Worm (Caenorhabditis elegans): ENCODE results near the gene F56D5.5.
A peak's percentile ranks its signal among the peaks of the same experiment; 100 is the strongest.

- TF ChIP-seq daf-12 (tag; optimal IDR thresholded peaks at IDR 0.05) (no peak), dmd-6 (GFP tag; IDR thresholded peaks at IDR 0.05) (peak; percentile 31), nhr-11 (tag; optimal IDR thresholded peaks at IDR 0.05) (no peak), ama-1 (optimal IDR thresholded peaks at IDR 0.05) (no peak), zfp-3 (GFP tag; conservative IDR thresholded peaks at IDR 0.05) (no peak), pqm-1 (tag; optimal IDR thresholded peaks at IDR 0.05) (peak; percentile 6), hmg-1.1 (GFP tag; IDR thresholded peaks at IDR 0.05) (no peak)
Observed at ce11 chrIV:9441391-9441790, 33.5 kb upstream of the F56D5.5 start.

Data from whole organism, L4 larva.